Fruit fly (Drosophila melanogaster) whole organism, embryonic: ENCODE results near the gene Tdg.
A peak's percentile ranks its signal among the peaks of the same experiment; 100 is the strongest.

Experiments
- Antp ChIP-seq: fragments of 200-800 bp; sonication (Bioruptor generic); optimal IDR thresholded peaks from 3 replicates; lab custom pipeline; 2016; ENCODE audit warnings: missing biosample characterization, missing genetic modification characterization
- Awh ChIP-seq: fragments of 200-800 bp; sonication (Bioruptor generic); IDR thresholded peaks from 2 replicates; pipeline ENCODE4, ENCODE4 v1.3.6; 2022; ENCODE audit warnings: missing biosample characterization, missing genetic modification characterization
- CG12391 ChIP-seq: fragments of 200-800 bp; sonication (Bioruptor generic); optimal IDR thresholded peaks from 3 replicates; lab custom pipeline; 2018; ENCODE audit warnings: missing biosample characterization, mild to moderate bottlenecking, missing genetic modification characterization, moderate library complexity
- CG13287 ChIP-seq: fragments of 200-800 bp; sonication (Bioruptor generic); IDR thresholded peaks from 2 replicates; pipeline ENCODE4 v1.3.6; 2022; ENCODE audit warnings: missing biosample characterization, missing genetic modification characterization; ENCODE audit not compliant: partially characterized antibody
- CG14667 ChIP-seq: fragments of 200-800 bp; sonication (Bioruptor generic); IDR thresholded peaks from 2 replicates; pipeline ENCODE4 v1.3.6; 2022; ENCODE audit warnings: missing biosample characterization, missing genetic modification characterization
- CG15479 ChIP-seq: fragments of 200-800 bp; sonication (Bioruptor generic); optimal IDR thresholded peaks from 3 replicates; lab custom pipeline; 2019; ENCODE audit warnings: missing biosample characterization, mild to moderate bottlenecking, missing genetic modification characterization, moderate library complexity
- CG15601 ChIP-seq: fragments of 200-800 bp; sonication (Bioruptor generic); optimal IDR thresholded peaks from 3 replicates; lab custom pipeline; 2019; ENCODE audit warnings: missing biosample characterization, mild to moderate bottlenecking, missing genetic modification characterization, moderate library complexity
- CG1792 ChIP-seq: fragments of 200-800 bp; sonication (Bioruptor generic); optimal IDR thresholded peaks from 2 replicates; lab custom pipeline; 2016; ENCODE audit warnings: missing biosample characterization, missing genetic modification characterization
- CG34376 ChIP-seq: fragments of 200-800 bp; sonication (Bioruptor generic); optimal IDR thresholded peaks from 2 replicates; lab custom pipeline; 2018; ENCODE audit warnings: missing biosample characterization, mild to moderate bottlenecking, missing genetic modification characterization
- CG4854 ChIP-seq: fragments of 200-800 bp; sonication (Bioruptor generic); optimal IDR thresholded peaks from 2 replicates; lab custom pipeline; 2016; ENCODE audit warnings: missing biosample characterization, missing genetic modification characterization, inconsistent platforms
- CG7987 ChIP-seq: fragments of 200-800 bp; sonication (Bioruptor generic); optimal IDR thresholded peaks from 2 replicates; lab custom pipeline; 2018; ENCODE audit warnings: missing biosample characterization, mild to moderate bottlenecking, missing genetic modification characterization, moderate library complexity
- CG8089 ChIP-seq: fragments of 200-800 bp; sonication (Bioruptor generic); optimal IDR thresholded peaks from 3 replicates; lab custom pipeline; 2016; ENCODE audit warnings: missing biosample characterization, missing genetic modification characterization
- CG9437 ChIP-seq: fragments of 200-800 bp; sonication (Bioruptor generic); optimal IDR thresholded peaks from 2 replicates; lab custom pipeline; 2018; ENCODE audit warnings: missing biosample characterization, mild to moderate bottlenecking, missing genetic modification characterization
- D19A ChIP-seq: fragments of 200-800 bp; optimal IDR thresholded peaks from 3 replicates; lab custom pipeline; 2019; ENCODE audit warnings: missing biosample characterization, mild to moderate bottlenecking, missing genetic modification characterization, moderate library complexity
- Deaf1 ChIP-seq: fragments of 200-800 bp; optimal IDR thresholded peaks from 3 replicates; lab custom pipeline; 2019; ENCODE audit warnings: missing biosample characterization, mild to moderate bottlenecking, missing genetic modification characterization, moderate library complexity
- Doc2 ChIP-seq: fragments of 200-800 bp; sonication (Bioruptor generic); IDR thresholded peaks from 2 replicates; pipeline ENCODE4 v1.3.6; 2022; ENCODE audit warnings: missing biosample characterization, missing genetic modification characterization
- Fer1 ChIP-seq: fragments of 200-800 bp; sonication (Bioruptor generic); optimal IDR thresholded peaks from 2 replicates; lab custom pipeline; 2017; ENCODE audit warnings: missing biosample characterization, mild to moderate bottlenecking, missing genetic modification characterization
- Hand ChIP-seq: fragments of 200-800 bp; sonication (Bioruptor generic); optimal IDR thresholded peaks from 2 replicates; lab custom pipeline; 2017; ENCODE audit warnings: mild to moderate bottlenecking, missing biosample characterization, missing genetic modification reagents, missing genetic modification characterization
- Lim3 ChIP-seq: fragments of 200-800 bp; sonication (Bioruptor generic); IDR thresholded peaks from 2 replicates; pipeline ENCODE4 v1.3.6; 2022; ENCODE audit warnings: missing biosample characterization, missing genetic modification characterization
- MBD-R2 ChIP-seq: fragments of 200-800 bp; sonication (Bioruptor generic); IDR thresholded peaks from 2 replicates; pipeline ENCODE4 v1.3.6; 2022; ENCODE audit warnings: missing biosample characterization, missing genetic modification characterization
- NFAT ChIP-seq: fragments of 200-800 bp; sonication (Bioruptor generic); IDR thresholded peaks from 2 replicates; pipeline ENCODE4 v1.3.6; 2022; ENCODE audit warnings: missing biosample characterization, missing genetic modification characterization
- Pdp1 ChIP-seq, 2 experiments: fragments of 200-800 bp; sonication (Bioruptor generic); optimal IDR thresholded peaks; 3 replicates each; lab custom pipeline; 2016; ENCODE audit warnings: missing biosample characterization in 2 of 2, missing genetic modification characterization in 2 of 2, mild to moderate bottlenecking in 1 of 2, moderate library complexity in 1 of 2
- Scr ChIP-seq: fragments of 200-800 bp; sonication (Bioruptor generic); IDR thresholded peaks from 2 replicates; pipeline ENCODE4 v1.3.6; 2022; ENCODE audit warnings: missing biosample characterization, missing genetic modification characterization; ENCODE audit not compliant: partially characterized antibody
- Sry-β ChIP-seq: fragments of 200-800 bp; sonication (Bioruptor generic); optimal IDR thresholded peaks from 2 replicates; lab custom pipeline; 2018; ENCODE audit warnings: missing biosample characterization, mild to moderate bottlenecking, missing genetic modification characterization, moderate library complexity
- Ssrp ChIP-seq: fragments of 200-800 bp; sonication (Bioruptor generic); optimal IDR thresholded peaks from 2 replicates; lab custom pipeline; 2018; ENCODE audit warnings: missing biosample characterization, mild to moderate bottlenecking, missing genetic modification characterization, moderate library complexity
- bab2 ChIP-seq: fragments of 200-800 bp; sonication (Bioruptor generic); optimal IDR thresholded peaks from 2 replicates; lab custom pipeline; 2016; ENCODE audit warnings: missing biosample characterization, missing genetic modification characterization
- bcd ChIP-seq: fragments of 200-800 bp; sonication (Bioruptor generic); optimal IDR thresholded peaks from 2 replicates; lab custom pipeline; 2017; ENCODE audit warnings: missing biosample characterization, mild to moderate bottlenecking, missing genetic modification characterization
- bowl ChIP-seq: fragments of 200-800 bp; sonication (Bioruptor generic); IDR thresholded peaks from 2 replicates; pipeline ENCODE4 v1.3.6; 2022; ENCODE audit warnings: missing biosample characterization, missing genetic modification characterization
- bsh ChIP-seq, 2 experiments: fragments of 200-800 bp; sonication (Bioruptor generic); optimal IDR thresholded peaks; 2 replicates each; lab custom pipeline; 2017 to 2018; ENCODE audit warnings: mild to moderate bottlenecking in 2 of 2, missing biosample characterization in 2 of 2, missing genetic modification characterization in 2 of 2, moderate library complexity in 1 of 2
- exex ChIP-seq: fragments of 200-800 bp; sonication (Bioruptor generic); optimal IDR thresholded peaks from 4 replicates; lab custom pipeline; 2018; ENCODE audit warnings: missing biosample characterization, mild to moderate bottlenecking, missing genetic modification characterization, moderate library complexity
- fd64A ChIP-seq: fragments of 200-800 bp; sonication (Bioruptor generic); optimal IDR thresholded peaks from 3 replicates; lab custom pipeline; 2018; ENCODE audit warnings: missing biosample characterization, mild to moderate bottlenecking, missing genetic modification characterization
- gsb-n ChIP-seq: fragments of 200-800 bp; sonication (Bioruptor generic); optimal IDR thresholded peaks from 3 replicates; lab custom pipeline; 2018; ENCODE audit warnings: missing biosample characterization, mild to moderate bottlenecking, missing genetic modification characterization
- hkb ChIP-seq, 2 experiments: fragments of 200-800 bp in 1 of 2; fragments of >200 bp in 1 of 2; sonication (Bioruptor generic) in 1 of 2; IDR thresholded peaks in 1 of 2; optimal IDR thresholded peaks in 1 of 2; 2 replicates each; pipeline versions ENCODE4 v1.3.6 to Lab custom; 2017 to 2022; ENCODE audit warnings: missing biosample characterization in 1 of 2, missing genetic modification characterization in 1 of 2
- lab ChIP-seq: fragments of 200-800 bp; sonication (Bioruptor generic); optimal IDR thresholded peaks from 3 replicates; lab custom pipeline; 2017; ENCODE audit warnings: missing biosample characterization, missing genetic modification characterization, mild to moderate bottlenecking, moderate library complexity, missing genetic modification reagents
- lmd ChIP-seq: fragments of 200-800 bp; sonication (Bioruptor generic); IDR thresholded peaks from 2 replicates; pipeline ENCODE4 v1.3.6; 2022; ENCODE audit warnings: missing biosample characterization, missing genetic modification characterization
- org-1 ChIP-seq: fragments of 200-800 bp; sonication (Bioruptor generic); optimal IDR thresholded peaks from 2 replicates; lab custom pipeline; 2017; ENCODE audit warnings: missing biosample characterization, missing genetic modification characterization
- otp ChIP-seq: fragments of 200-800 bp; sonication (Bioruptor generic); IDR thresholded peaks from 3 replicates; pipeline ENCODE4, ENCODE4 v1.3.6; 2022; ENCODE audit warnings: missing biosample characterization, missing genetic modification characterization
- pfk ChIP-seq: fragments of 200-800 bp; sonication (Bioruptor generic); optimal IDR thresholded peaks from 2 replicates; lab custom pipeline; 2018; ENCODE audit warnings: missing biosample characterization, mild to moderate bottlenecking, missing genetic modification characterization, moderate library complexity
- phol ChIP-seq: fragments of 200-800 bp; sonication (Bioruptor generic); optimal IDR thresholded peaks from 3 replicates; lab custom pipeline; 2018; ENCODE audit warnings: missing biosample characterization, mild to moderate bottlenecking, missing genetic modification characterization, moderate library complexity
- prd ChIP-seq, 3 experiments: fragments of >200 bp in 2 of 3; fragments of 200-800 bp in 1 of 3; sonication (Bioruptor generic) in 1 of 3; optimal IDR thresholded peaks in 2 of 3; IDR thresholded peaks in 1 of 3; 2 replicates in 2 of 3; 3 replicates in 1 of 3; pipeline versions ENCODE4 v1.3.6 to Lab custom; 2017 to 2022; ENCODE audit warnings: missing biosample characterization in 1 of 3, missing genetic modification characterization in 1 of 3
- ranshi ChIP-seq: fragments of 200-800 bp; sonication (Bioruptor generic); IDR thresholded peaks from 2 replicates; pipeline ENCODE4 v1.3.6; 2022; ENCODE audit warnings: missing biosample characterization, missing genetic modification characterization
- salm ChIP-seq: fragments of 200-800 bp; sonication (Bioruptor generic); optimal IDR thresholded peaks from 2 replicates; lab custom pipeline; 2018; ENCODE audit warnings: missing biosample characterization, mild to moderate bottlenecking, missing genetic modification characterization
- sna ChIP-seq: fragments of 200-800 bp; sonication (Bioruptor generic); IDR thresholded peaks from 2 replicates; pipeline ENCODE4 v1.3.6; 2022; ENCODE audit warnings: missing biosample characterization, missing genetic modification characterization; ENCODE audit not compliant: partially characterized antibody
- sqz ChIP-seq: fragments of 200-800 bp; sonication (Bioruptor generic); optimal IDR thresholded peaks from 3 replicates; lab custom pipeline; 2018; ENCODE audit warnings: missing biosample characterization, mild to moderate bottlenecking, missing genetic modification characterization
- tgo ChIP-seq: fragments of 200-800 bp; sonication (Bioruptor generic); IDR thresholded peaks from 3 replicates; pipeline ENCODE4 v1.3.6; 2022; ENCODE audit warnings: missing biosample characterization, missing genetic modification characterization
- wek ChIP-seq: fragments of 200-800 bp; sonication (Bioruptor generic); optimal IDR thresholded peaks from 3 replicates; lab custom pipeline; 2018; ENCODE audit warnings: missing biosample characterization, mild to moderate bottlenecking, missing genetic modification characterization, moderate library complexity
- yki ChIP-seq: fragments of >200 bp; optimal IDR thresholded peaks from 3 replicates; lab custom pipeline; 2018
- z ChIP-seq: fragments of 200-800 bp; sonication (Bioruptor generic); IDR thresholded peaks from 3 replicates; pipeline ENCODE4 v1.3.6; 2022; ENCODE audit warnings: missing biosample characterization, missing genetic modification characterization
- zf30C ChIP-seq: fragments of 200-800 bp; sonication (Bioruptor generic); optimal IDR thresholded peaks from 3 replicates; lab custom pipeline; 2018; ENCODE audit warnings: missing biosample characterization, mild to moderate bottlenecking, missing genetic modification characterization

Tdg gene

DNA sequence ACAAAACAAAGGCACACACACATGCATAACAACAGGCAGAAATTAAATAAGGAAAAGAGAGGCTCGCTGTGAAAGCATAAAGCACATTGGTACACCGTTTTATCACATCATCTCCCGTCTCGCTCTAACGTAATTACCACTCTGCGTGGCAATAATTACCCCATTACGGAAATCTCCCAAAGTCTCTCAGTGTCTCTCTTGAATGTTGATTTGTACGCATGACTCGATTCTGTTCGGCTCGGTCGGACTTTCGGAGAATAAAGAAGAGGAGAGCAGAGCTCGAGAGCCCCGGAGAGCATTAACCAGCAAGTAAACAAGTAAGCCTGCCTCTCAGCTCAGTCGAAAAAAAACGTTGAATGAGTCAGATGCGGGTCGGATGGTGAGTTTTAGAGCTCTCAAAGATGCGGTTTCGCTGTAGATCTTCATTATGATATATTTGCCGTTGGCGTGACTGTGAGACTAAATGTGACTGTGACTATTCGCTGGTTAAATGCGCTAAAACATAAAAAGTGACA lies 56.1 kb downstream of the Tdg start, which contains the start of gene zfh2 (continued):
- TF ChIP-seq lab, result peak; percentile 29
- TF ChIP-seq sqz (GFP tag; lab: Kevin White, UChicago), result peak; percentile 96
- TF ChIP-seq CG7987 (GFP tag; lab: Kevin White, UChicago), result peak; percentile 25
- TF ChIP-seq wek (GFP tag; lab: Kevin White, UChicago), result peak; percentile 64
- no peak for TF ChIP-seq bab2 (GFP tag; lab: Kevin White, UChicago)
- TF ChIP-seq Fer1 (GFP tag; lab: Kevin White, UChicago), result peak; percentile 30
- no peak for TF ChIP-seq fd64A (GFP tag; lab: Kevin White, UChicago)
- no peak for TF ChIP-seq NFAT (GFP tag; lab: Robert Waterston, UW)
- TF ChIP-seq CG13287 (GFP tag; lab: Robert Waterston, UW), result peak; percentile 50; the same call in 1 of the 2 replicates
- TF ChIP-seq hkb (optimal IDR thresholded peaks at IDR 0.05; lab: Kevin White, UChicago), result no peak
- peak; percentile 45; the same call in 1 of the 2 replicates for TF ChIP-seq hkb (GFP tag; IDR thresholded peaks at IDR 0.05; lab: Robert Waterston, UW)
- TF ChIP-seq z (GFP tag; lab: Robert Waterston, UW), result peak; percentile 81
- peak; percentile 42 for TF ChIP-seq CG15479 (GFP tag; lab: Kevin White, UChicago)
- no peak for TF ChIP-seq CG14667 (GFP tag; lab: Robert Waterston, UW)
- TF ChIP-seq exex (tag; lab: Kevin White, UChicago), result peak; percentile 49
- no peak for TF ChIP-seq MBD-R2
- peak; percentile 35 for TF ChIP-seq CG34376
- TF ChIP-seq Hand (GFP tag; lab: Kevin White, UChicago), result peak; percentile 16
- no peak for TF ChIP-seq Sry-β (GFP tag; lab: Kevin White, UChicago)
- TF ChIP-seq CG8089 (GFP tag; lab: Kevin White, UChicago), result no peak
- no peak for TF ChIP-seq prd (optimal IDR thresholded peaks at IDR 0.05; lab: Kevin White, UChicago)
- peak; percentile 34; the same call in 1 of the 3 replicates for TF ChIP-seq prd (GFP tag; IDR thresholded peaks at IDR 0.05; lab: Robert Waterston, UW)
- no peak for TF ChIP-seq salm (tag; lab: Kevin White, UChicago)
- TF ChIP-seq CG4854, result no peak
- no peak for TF ChIP-seq sna (GFP tag; lab: Robert Waterston, UW)
- peak; percentile 74 for TF ChIP-seq gsb-n
- no peak for TF ChIP-seq phol
- TF ChIP-seq CG1792 (GFP tag; lab: Kevin White, UChicago), result peak; percentile 18
- peak; percentile 91 for TF ChIP-seq Deaf1 (tag; lab: Kevin White, UChicago)
- TF ChIP-seq bowl (GFP tag; lab: Robert Waterston, UW), result peak; percentile 16; the same call in 1 of the 2 replicates
- TF ChIP-seq Scr (GFP tag; lab: Robert Waterston, UW), result peak; percentile 40; the same call in 1 of the 2 replicates
- no peak for TF ChIP-seq tgo
- no peak for TF ChIP-seq Ssrp (tag; lab: Kevin White, UChicago)
- TF ChIP-seq otp (GFP tag; lab: Robert Waterston, UW), result peak; percentile 41; the same call in 1 of the 3 replicates
- TF ChIP-seq D19A (tag; lab: Kevin White, UChicago), result peak; percentile 23
- TF ChIP-seq org-1, result no peak
- no peak for TF ChIP-seq lmd
- peak in 1 of 2 experiments; percentile 63 for TF ChIP-seq bsh (GFP tag; optimal IDR thresholded peaks at IDR 0.05; lab: Kevin White, UChicago)
- TF ChIP-seq CG15601 (tag; lab: Kevin White, UChicago), result no peak
- TF ChIP-seq Antp (GFP tag; lab: Kevin White, UChicago), result no peak
- peak; percentile 90 for TF ChIP-seq zf30C (GFP tag; lab: Kevin White, UChicago)
- TF ChIP-seq bcd (GFP tag; lab: Kevin White, UChicago), result no peak
- TF ChIP-seq Pdp1 (GFP tag; optimal IDR thresholded peaks at IDR 0.05; lab: Kevin White, UChicago), result peak in 1 of 2 experiments; percentile 43
- no peak for TF ChIP-seq ranshi (GFP tag; lab: Robert Waterston, UW)
- no peak for TF ChIP-seq Lim3
- peak; percentile 80 for TF ChIP-seq yki (lab: Kevin White, UChicago)
- TF ChIP-seq CG9437, result peak; percentile 85
- peak; percentile 52; the same call in 1 of the 2 replicates for TF ChIP-seq Awh (GFP tag; lab: Robert Waterston, UW)
- TF ChIP-seq pfk (GFP tag; lab: Kevin White, UChicago), result peak; percentile 53
- no peak for TF ChIP-seq CG12391 (tag; lab: Kevin White, UChicago)
- TF ChIP-seq Doc2 (GFP tag; lab: Robert Waterston, UW), result no peak
